Worm (Caenorhabditis elegans) whole organism, L2 larva: ENCODE measurements around the gene smg-3.

Experiments
- C34F6.9 ChIP-seq: fragments of 150-350 bp; optimal IDR thresholded peaks from 2 replicates; lab custom pipeline; 2014; ENCODE audit warnings: missing biosample characterization, missing genetic modification characterization
- F13H6.1 ChIP-seq: sonication (generic microtip); optimal IDR thresholded peaks from 2 replicates; lab custom pipeline; 2016; ENCODE audit warnings: missing genetic modification characterization, missing compliant biosample characterization
- R02D3.7 ChIP-seq: fragments of 150-350 bp; optimal IDR thresholded peaks from 2 replicates; lab custom pipeline; 2014; ENCODE audit warnings: missing biosample characterization, missing genetic modification characterization
- Y55F3AM.14 ChIP-seq: fragments of 200-800 bp; sonication (Bioruptor generic); optimal IDR thresholded peaks from 2 replicates; lab custom pipeline; 2018; ENCODE audit warnings: mild to moderate bottlenecking, missing genetic modification characterization, missing compliant biosample characterization
- alr-1 ChIP-seq: fragments of 150-350 bp; optimal IDR thresholded peaks from 2 replicates; lab custom pipeline; 2014; ENCODE audit warnings: missing biosample characterization, missing genetic modification characterization
- aly-2 ChIP-seq: fragments of 150-350 bp; optimal IDR thresholded peaks from 2 replicates; lab custom pipeline; 2014; ENCODE audit warnings: missing biosample characterization, missing genetic modification characterization
- ama-1 ChIP-seq: fragments of 150-350 bp; optimal IDR thresholded peaks from 2 replicates; lab custom pipeline; 2018; ENCODE audit warnings: inconsistent platforms
- ceh-82 ChIP-seq: fragments of 150-350 bp; optimal IDR thresholded peaks from 2 replicates; lab custom pipeline; 2014; ENCODE audit warnings: missing biosample characterization, missing genetic modification characterization
- crh-2 ChIP-seq: sonication (generic microtip); optimal IDR thresholded peaks from 2 replicates; lab custom pipeline; 2017; ENCODE audit warnings: missing biosample characterization, missing genetic modification characterization
- dmd-4 ChIP-seq: sonication (generic microtip); optimal IDR thresholded peaks from 2 replicates; lab custom pipeline; 2017; ENCODE audit warnings: missing biosample characterization, missing genetic modification characterization
- egl-27 ChIP-seq: sonication (generic microtip); optimal IDR thresholded peaks from 3 replicates; lab custom pipeline; 2017; ENCODE audit warnings: missing biosample characterization, missing genetic modification reagents, missing genetic modification characterization
- fos-1 ChIP-seq: fragments of 150-350 bp; optimal IDR thresholded peaks from 2 replicates; lab custom pipeline; 2014; ENCODE audit warnings: missing biosample characterization, missing genetic modification characterization
- gmeb-1 ChIP-seq: fragments of 150-350 bp; optimal IDR thresholded peaks from 2 replicates; lab custom pipeline; 2014; ENCODE audit warnings: missing biosample characterization, missing genetic modification characterization
- lin-11 ChIP-seq: fragments of 150-350 bp; sonication (generic microtip); optimal IDR thresholded peaks from 2 replicates; lab custom pipeline; 2014; ENCODE audit warnings: missing biosample characterization, missing genetic modification characterization, inconsistent platforms, mixed read lengths
- lin-13 ChIP-seq: fragments of 150-350 bp; optimal IDR thresholded peaks from 2 replicates; lab custom pipeline; 2014; ENCODE audit warnings: missing biosample characterization, missing genetic modification reagents, missing genetic modification characterization
- lsy-2 ChIP-seq, 2 experiments: fragments of 150-350 bp in 1 of 2; sonication (generic microtip) in 1 of 2; optimal IDR thresholded peaks; 2 replicates each; lab custom pipeline; 2014 to 2017; ENCODE audit warnings: missing biosample characterization in 2 of 2, missing genetic modification characterization in 2 of 2
- mdl-1 ChIP-seq, 2 experiments: fragments of 150-350 bp in 1 of 2; sonication (generic microtip) in 1 of 2; optimal IDR thresholded peaks; 2 replicates each; lab custom pipeline; 2017; ENCODE audit warnings: missing biosample characterization in 2 of 2, missing genetic modification characterization in 2 of 2
- nhr-10 ChIP-seq: sonication (generic microtip); optimal IDR thresholded peaks from 2 replicates; lab custom pipeline; 2017; ENCODE audit warnings: missing biosample characterization, missing genetic modification characterization
- nhr-129 ChIP-seq: fragments of 150-350 bp; optimal IDR thresholded peaks from 2 replicates; lab custom pipeline; 2014; ENCODE audit warnings: missing biosample characterization, missing genetic modification characterization
- nhr-237 ChIP-seq: fragments of 150-350 bp; optimal IDR thresholded peaks from 2 replicates; lab custom pipeline; 2014; ENCODE audit warnings: missing biosample characterization, missing genetic modification characterization
- nhr-25 ChIP-seq: fragments of 150-350 bp; sonication (generic microtip); optimal IDR thresholded peaks from 3 replicates; lab custom pipeline; 2014; ENCODE audit warnings: missing biosample characterization, missing genetic modification characterization
- nhr-77 ChIP-seq: fragments of 150-350 bp; optimal IDR thresholded peaks from 2 replicates; lab custom pipeline; 2014; ENCODE audit warnings: missing biosample characterization, missing genetic modification characterization
- sem-4 ChIP-seq: fragments of 150-350 bp; optimal IDR thresholded peaks from 2 replicates; lab custom pipeline; 2014; ENCODE audit warnings: missing biosample characterization, missing genetic modification reagents, missing genetic modification characterization
- sma-9 ChIP-seq, 2 experiments: fragments of 150-350 bp in 1 of 2; sonication (generic microtip) in 1 of 2; optimal IDR thresholded peaks; 2 replicates each; lab custom pipeline; 2014 to 2016; ENCODE audit warnings: missing genetic modification characterization in 2 of 2, mild to moderate bottlenecking in 1 of 2, missing biosample characterization in 1 of 2, missing compliant biosample characterization in 1 of 2, missing genetic modification reagents in 1 of 2, moderate library complexity in 1 of 2
- snpc-4 ChIP-seq: fragments of 150-350 bp; optimal IDR thresholded peaks from 2 replicates; lab custom pipeline; 2014; ENCODE audit warnings: missing biosample characterization, missing genetic modification characterization
- unc-55 ChIP-seq: fragments of 150-350 bp; sonication (generic microtip); optimal IDR thresholded peaks from 3 replicates; lab custom pipeline; 2014; ENCODE audit warnings: missing biosample characterization, missing genetic modification reagents, missing genetic modification characterization
- zag-1 ChIP-seq: fragments of 150-350 bp; optimal IDR thresholded peaks from 2 replicates; lab custom pipeline; 2014; ENCODE audit warnings: missing biosample characterization, missing genetic modification characterization
- ztf-1 ChIP-seq: fragments of 200-800 bp; sonication (Bioruptor generic); conservative IDR thresholded peaks from 2 replicates; pipeline ENCODE4 v1.3.6; 2022; ENCODE audit warnings: missing genetic modification characterization, missing compliant biosample characterization
- ztf-11 ChIP-seq: sonication (generic microtip); optimal IDR thresholded peaks from 2 replicates; lab custom pipeline; 2017; ENCODE audit warnings: missing biosample characterization, missing genetic modification characterization
- ztf-4 ChIP-seq: fragments of 150-350 bp; optimal IDR thresholded peaks from 2 replicates; lab custom pipeline; 2014; ENCODE audit warnings: missing biosample characterization, missing genetic modification characterization

The smg-3 gene

ce11 chrIV:6335908-6336307 is 37.0 kb downstream of the smg-3 start, which contains the start of gene mif-4:
Gene mif-4, minus strand, starts transcription at chrIV:6335994.
- TF ChIP-seq sma-9 (GFP tag; optimal IDR thresholded peaks at IDR 0.05; lab: Kevin White, UChicago) (peak; percentile 9), sma-9 (tag; optimal IDR thresholded peaks at IDR 0.05; lab: Kevin White, UChicago) (no peak), C34F6.9 (tag; lab: Kevin White, UChicago) (no peak), nhr-129 (tag; lab: Kevin White, UChicago) (peak; percentile 9)

- TF ChIP-seq lin-13 (no peak), aly-2 (tag; lab: Kevin White, UChicago) (no peak), R02D3.7 (tag; lab: Kevin White, UChicago) (no peak), dmd-4 (tag; lab: Kevin White, UChicago) (no peak), nhr-25 (no peak), lsy-2 (tag; optimal IDR thresholded peaks at IDR 0.05; lab: Kevin White, UChicago) (no peak), ztf-1 (GFP tag; lab: Robert Waterston, UW) (no peak)
- TF ChIP-seq, all 48 proteins: peak for 0
Measured at ce11 chrIV:6333915-6334314, 39.0 kb downstream of the smg-3 start, which contains the start of gene blos-2. Gene blos-2, plus strand, starts transcription at chrIV:6334215.

- TF ChIP-seq fos-1 (peak; percentile 68), nhr-77 (tag; lab: Kevin White, UChicago) (no peak)
- TF ChIP-seq, all 48 proteins: peak for 1
Measured at ce11 chrIV:6330790-6331189, 42.1 kb downstream of the smg-3 start.

- TF ChIP-seq alr-1 (no peak), zag-1 (tag; lab: Kevin White, UChicago) (no peak), ztf-4 (no peak), nhr-129 (tag; lab: Kevin White, UChicago) (no peak), ztf-1 (GFP tag; lab: Robert Waterston, UW) (no peak), ztf-11 (tag; lab: Kevin White, UChicago) (no peak), gmeb-1 (no peak), ceh-82 (no peak), sma-9 (GFP tag; optimal IDR thresholded peaks at IDR 0.05; lab: Kevin White, UChicago) (no peak), sma-9 (tag; optimal IDR thresholded peaks at IDR 0.05; lab: Kevin White, UChicago) (no peak), lin-11 (tag; lab: Kevin White, UChicago) (no peak), F13H6.1 (tag; lab: Kevin White, UChicago) (no peak), nhr-10 (tag; lab: Kevin White, UChicago) (no peak)
Measured at ce11 chrIV:6329339-6329738, 43.6 kb downstream of the smg-3 start, which contains the start of gene seu-1. Gene seu-1, plus strand, starts transcription at chrIV:6329639.

- no peak for TF ChIP-seq ztf-4
- no peak for TF ChIP-seq nhr-25
- no peak for TF ChIP-seq lsy-2 (tag; optimal IDR thresholded peaks at IDR 0.05; lab: Kevin White, UChicago)
- no peak for TF ChIP-seq ama-1
- no peak for TF ChIP-seq snpc-4 (tag; lab: Kevin White, UChicago)
- TF ChIP-seq Y55F3AM.14 (GFP tag; lab: Kevin White, UChicago), result no peak
- no peak for TF ChIP-seq ztf-11 (tag; lab: Kevin White, UChicago)
- TF ChIP-seq F13H6.1 (tag; lab: Kevin White, UChicago), result no peak
- no peak for TF ChIP-seq zag-1 (tag; lab: Kevin White, UChicago)
- TF ChIP-seq nhr-129 (tag; lab: Kevin White, UChicago), result no peak
- TF ChIP-seq crh-2, result no peak
Measured at ce11 chrIV:6328198-6328597, 44.7 kb downstream of the smg-3 start.

- no peak for TF ChIP-seq nhr-237 (tag; lab: Kevin White, UChicago)
- TF ChIP-seq ztf-1 (GFP tag; lab: Robert Waterston, UW), result no peak
- no peak for TF ChIP-seq alr-1
- no peak for TF ChIP-seq nhr-77 (tag; lab: Kevin White, UChicago)
- TF ChIP-seq dmd-4 (tag; lab: Kevin White, UChicago), result no peak
- peak in 1 of 2 experiments; percentile 41 for TF ChIP-seq lsy-2 (tag; optimal IDR thresholded peaks at IDR 0.05; lab: Kevin White, UChicago)
- peak; percentile 63 for TF ChIP-seq unc-55 (GFP tag; lab: Kevin White, UChicago)
- peak; percentile 75 for TF ChIP-seq fos-1
- TF ChIP-seq sem-4 (tag; lab: Kevin White, UChicago), result no peak
- TF ChIP-seq C34F6.9 (tag; lab: Kevin White, UChicago), result peak; percentile 63
- TF ChIP-seq zag-1 (tag; lab: Kevin White, UChicago), result no peak
- TF ChIP-seq egl-27 (tag; lab: Kevin White, UChicago), result no peak
- TF ChIP-seq nhr-25, result no peak
- TF ChIP-seq nhr-129 (tag; lab: Kevin White, UChicago), result no peak
- no peak for TF ChIP-seq mdl-1 (tag; optimal IDR thresholded peaks at IDR 0.05; lab: Kevin White, UChicago)
Measured at ce11 chrIV:6327363-6328015, 45.4 kb downstream of the smg-3 start.
